Worm (Caenorhabditis elegans): ENCODE measurements around the gene zmp-3.

- TF ChIP-seq jun-1 (tag; optimal IDR thresholded peaks at IDR 0.05): no peak
- TF ChIP-seq zag-1 (tag; optimal IDR thresholded peaks at IDR 0.05): no peak
- no peak for TF ChIP-seq aly-2 (tag; optimal IDR thresholded peaks at IDR 0.05)
- TF ChIP-seq pqm-1 (tag; optimal IDR thresholded peaks at IDR 0.05): no peak
- TF ChIP-seq R02D3.7 (tag; optimal IDR thresholded peaks at IDR 0.05): no peak
- TF ChIP-seq ceh-82 (tag; optimal IDR thresholded peaks at IDR 0.05): no peak
- TF ChIP-seq fos-1 (tag; optimal IDR thresholded peaks at IDR 0.05): no peak
- TF ChIP-seq nhr-76 (tag; optimal IDR thresholded peaks at IDR 0.05): no peak
- TF ChIP-seq elt-2 (tag; optimal IDR thresholded peaks at IDR 0.05): no peak
- TF ChIP-seq nhr-12 (tag; optimal IDR thresholded peaks at IDR 0.05): no peak
- TF ChIP-seq nhr-77 (tag; optimal IDR thresholded peaks at IDR 0.05): no peak
- TF ChIP-seq egl-27 (tag; optimal IDR thresholded peaks at IDR 0.05): no peak
- TF ChIP-seq unc-62 (GFP tag; optimal IDR thresholded peaks at IDR 0.05): no peak
- no peak for TF ChIP-seq ceh-9 (tag; optimal IDR thresholded peaks at IDR 0.05)
These were observed 18.1 kb upstream of the zmp-3 start, which contains the start of gene C31B8.12 for ce11 chrV:2927553-2927952.
